Fruit fly (Drosophila melanogaster) whole organism, wandering third instar larva: Measurements from ENCODE around the gene CG10366.

Experiments
- Abd-B ChIP-seq: fragments of >200 bp; optimal IDR thresholded peaks from 2 replicates; lab custom pipeline; 2017; ENCODE audit warnings: missing biosample characterization, missing genetic modification characterization
- CG32264 ChIP-seq: fragments of 200-800 bp; sonication (Bioruptor generic); optimal IDR thresholded peaks from 2 replicates; lab custom pipeline; 2016; ENCODE audit warnings: missing biosample characterization, missing genetic modification characterization
- CG9705 ChIP-seq: fragments of 200-800 bp; sonication (Bioruptor generic); optimal IDR thresholded peaks from 2 replicates; lab custom pipeline; 2018; ENCODE audit warnings: missing biosample characterization, mild to moderate bottlenecking, missing genetic modification characterization
- CrebA ChIP-seq: fragments of 200-800 bp; sonication (Bioruptor generic); optimal IDR thresholded peaks from 2 replicates; lab custom pipeline; 2016; ENCODE audit warnings: missing biosample characterization, mild to moderate bottlenecking, missing genetic modification characterization, borderline replicate concordance
- Dfd ChIP-seq: fragments of >200 bp; optimal IDR thresholded peaks from 2 replicates; lab custom pipeline; 2017; ENCODE audit warnings: missing biosample characterization, missing genetic modification characterization
- Dif ChIP-seq: fragments of 200-275, 200-300 bp; sonication (Bioruptor generic); optimal IDR thresholded peaks from 2 replicates; lab custom pipeline; 2018; ENCODE audit warnings: missing biosample characterization, missing genetic modification characterization; ENCODE audit not compliant: partially characterized antibody
- GATAd ChIP-seq: sonication (Bioruptor generic); optimal IDR thresholded peaks from 2 replicates; lab custom pipeline; 2016; ENCODE audit warnings: missing biosample characterization, missing genetic modification characterization
- HLH106 ChIP-seq: fragments of 200-800 bp; optimal IDR thresholded peaks from 3 replicates; lab custom pipeline; 2019; ENCODE audit warnings: missing biosample characterization, mild to moderate bottlenecking, missing genetic modification characterization, moderate library complexity
- Hr78 ChIP-seq: fragments of >200 bp; optimal IDR thresholded peaks from 2 replicates; lab custom pipeline; 2017; ENCODE audit warnings: missing biosample characterization, missing genetic modification characterization
- Hr83 ChIP-seq: fragments of 200-300 bp; sonication (Bioruptor generic); optimal IDR thresholded peaks from 2 replicates; lab custom pipeline; 2016; ENCODE audit warnings: missing biosample characterization, mild to moderate bottlenecking, missing genetic modification characterization, moderate library complexity; ENCODE audit not compliant: poor library complexity, severe bottlenecking
- Jra ChIP-seq: sonication (Bioruptor generic); optimal IDR thresholded peaks from 2 replicates; lab custom pipeline; 2016; ENCODE audit warnings: missing biosample characterization, missing genetic modification characterization
- Mio ChIP-seq: sonication (Bioruptor generic); optimal IDR thresholded peaks from 2 replicates; lab custom pipeline; 2016; ENCODE audit warnings: missing biosample characterization, missing genetic modification characterization
- Myc ChIP-seq: fragments of >200 bp; optimal IDR thresholded peaks from 2 replicates; lab custom pipeline; 2017
- N ChIP-seq: fragments of >200 bp; optimal IDR thresholded peaks from 2 replicates; lab custom pipeline; 2018; ENCODE audit warnings: missing biosample characterization, missing external identifiers, missing genetic modification characterization
- OdsH ChIP-seq: fragments of 200-800 bp; sonication (Bioruptor generic); optimal IDR thresholded peaks from 2 replicates; lab custom pipeline; 2016; ENCODE audit warnings: missing biosample characterization, mild to moderate bottlenecking, missing genetic modification characterization
- Sp1 ChIP-seq: fragments of 200-800 bp; sonication (Bioruptor generic); optimal IDR thresholded peaks from 3 replicates; lab custom pipeline; 2019; ENCODE audit warnings: missing biosample characterization, mild to moderate bottlenecking, missing genetic modification characterization, moderate library complexity
- Vsx2 ChIP-seq: fragments of 200-300, 225-300 bp; sonication (Bioruptor generic); optimal IDR thresholded peaks from 2 replicates; lab custom pipeline; 2018; ENCODE audit warnings: missing biosample characterization, missing genetic modification characterization; ENCODE audit not compliant: partially characterized antibody
- br ChIP-seq: fragments of 200-800 bp; sonication (Bioruptor generic); optimal IDR thresholded peaks from 2 replicates; lab custom pipeline; 2016; ENCODE audit warnings: missing biosample characterization, missing genetic modification characterization
- brk ChIP-seq: fragments of 200-800 bp; sonication (Bioruptor generic); optimal IDR thresholded peaks from 2 replicates; lab custom pipeline; 2016; ENCODE audit warnings: missing biosample characterization, mild to moderate bottlenecking, missing genetic modification characterization
- dl ChIP-seq, 2 experiments: fragments of 175-275, 200-275 bp in 1 of 2; fragments of 200-275 bp in 1 of 2; sonication (Bioruptor generic); optimal IDR thresholded peaks; lab custom pipeline; 2018; ENCODE audit warnings: mild to moderate bottlenecking in 2 of 2, missing biosample characterization in 2 of 2, missing genetic modification characterization in 2 of 2, moderate library complexity in 2 of 2; ENCODE audit not compliant: partially characterized antibody in 2 of 2, insufficient read depth in 1 of 2
- dmrt93B ChIP-seq: fragments of 200-800 bp; sonication (Bioruptor generic); optimal IDR thresholded peaks from 2 replicates; lab custom pipeline; 2018; ENCODE audit warnings: missing biosample characterization, mild to moderate bottlenecking, missing genetic modification characterization
- dsf ChIP-seq: sonication (Bioruptor generic); optimal IDR thresholded peaks from 2 replicates; lab custom pipeline; 2016; ENCODE audit warnings: missing biosample characterization, missing genetic modification characterization, borderline replicate concordance
- ey ChIP-seq: fragments of 200-800 bp; sonication (Bioruptor generic); optimal IDR thresholded peaks from 2 replicates; lab custom pipeline; 2016; ENCODE audit warnings: missing biosample characterization, missing genetic modification characterization
- foxo ChIP-seq, 2 experiments: fragments of 200-800 bp; sonication (Bioruptor generic); optimal IDR thresholded peaks; 2 replicates in 1 of 2; 3 replicates in 1 of 2; lab custom pipeline; 2016 to 2017; ENCODE audit warnings: missing biosample characterization in 2 of 2, missing genetic modification characterization in 2 of 2
- fru ChIP-seq: fragments of 200-800 bp; sonication (Bioruptor generic); optimal IDR thresholded peaks from 3 replicates; lab custom pipeline; 2016; ENCODE audit warnings: missing biosample characterization, mild to moderate bottlenecking, missing genetic modification characterization
- h ChIP-seq: fragments of 200-800 bp; sonication (Bioruptor generic); optimal IDR thresholded peaks from 3 replicates; lab custom pipeline; 2016; ENCODE audit warnings: missing biosample characterization, mild to moderate bottlenecking, missing genetic modification characterization
- jim ChIP-seq: fragments of 175-275, 200-325 bp; sonication (Bioruptor generic); optimal IDR thresholded peaks from 2 replicates; lab custom pipeline; 2016; ENCODE audit warnings: missing biosample characterization, mild to moderate bottlenecking, missing genetic modification characterization
- lola ChIP-seq: fragments of >200 bp; optimal IDR thresholded peaks from 2 replicates; lab custom pipeline; 2017; ENCODE audit warnings: missing biosample characterization, missing genetic modification characterization
- pan ChIP-seq: fragments of >200 bp; optimal IDR thresholded peaks from 2 replicates; lab custom pipeline; 2017
- psq ChIP-seq: fragments of 200-800 bp; sonication (Bioruptor generic); optimal IDR thresholded peaks from 3 replicates; lab custom pipeline; 2017; ENCODE audit warnings: missing biosample characterization, mild to moderate bottlenecking, missing genetic modification characterization, moderate library complexity
- sage ChIP-seq: fragments of 200-800 bp; sonication (Bioruptor generic); optimal IDR thresholded peaks from 2 replicates; lab custom pipeline; 2016; ENCODE audit warnings: missing biosample characterization, mild to moderate bottlenecking, missing genetic modification characterization
- sv ChIP-seq: fragments of 200-800 bp; sonication (Bioruptor generic); optimal IDR thresholded peaks from 3 replicates; lab custom pipeline; 2016; ENCODE audit warnings: missing biosample characterization, missing genetic modification characterization
- tai ChIP-seq: sonication (Bioruptor generic); optimal IDR thresholded peaks from 2 replicates; lab custom pipeline; 2016; ENCODE audit warnings: missing biosample characterization, missing genetic modification characterization
- usp ChIP-seq: fragments of >200 bp; optimal IDR thresholded peaks from 2 replicates; lab custom pipeline; 2017; ENCODE audit warnings: missing biosample characterization, missing genetic modification characterization
- woc ChIP-seq: sonication (Bioruptor generic); optimal IDR thresholded peaks from 2 replicates; lab custom pipeline; 2016; ENCODE audit warnings: missing biosample characterization, mild to moderate bottlenecking, missing genetic modification characterization

CG10366 gene

DNA sequence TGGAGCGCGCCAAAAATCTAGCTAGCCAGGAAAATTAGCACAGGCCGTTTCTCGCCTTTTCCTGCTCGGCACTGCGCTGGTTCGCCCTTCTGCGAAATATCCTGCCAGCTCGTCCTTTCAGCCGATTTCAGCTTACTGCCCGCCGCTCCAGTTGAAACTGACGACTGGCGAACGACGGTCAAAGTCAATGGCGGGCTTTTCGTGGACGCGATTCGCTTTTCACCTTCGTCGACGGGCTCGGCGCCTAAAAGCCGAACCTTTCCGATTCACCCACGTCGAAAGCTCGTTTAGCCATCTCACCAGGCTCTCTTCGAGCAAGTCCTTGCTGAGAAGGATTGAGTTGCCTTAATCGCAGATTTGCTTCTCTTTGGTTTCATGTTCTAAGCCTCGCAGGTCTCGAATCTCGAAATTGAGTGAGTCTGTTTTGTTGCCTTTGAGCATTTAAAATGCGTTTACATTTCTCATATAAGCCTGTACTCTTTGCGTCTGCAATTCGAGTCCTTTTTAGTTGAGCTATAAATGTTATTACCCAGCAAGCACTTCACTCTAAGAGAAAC lies 21.4 kb downstream of the CG10366 start:
- TF ChIP-seq Hr78 (GFP tag; lab: Kevin White, UChicago) (no peak), CG32264 (GFP tag; lab: Kevin White, UChicago) (no peak), foxo (GFP tag; optimal IDR thresholded peaks at IDR 0.05; lab: Kevin White, UChicago) (no peak), usp (GFP tag; lab: Kevin White, UChicago) (no peak)

DNA sequence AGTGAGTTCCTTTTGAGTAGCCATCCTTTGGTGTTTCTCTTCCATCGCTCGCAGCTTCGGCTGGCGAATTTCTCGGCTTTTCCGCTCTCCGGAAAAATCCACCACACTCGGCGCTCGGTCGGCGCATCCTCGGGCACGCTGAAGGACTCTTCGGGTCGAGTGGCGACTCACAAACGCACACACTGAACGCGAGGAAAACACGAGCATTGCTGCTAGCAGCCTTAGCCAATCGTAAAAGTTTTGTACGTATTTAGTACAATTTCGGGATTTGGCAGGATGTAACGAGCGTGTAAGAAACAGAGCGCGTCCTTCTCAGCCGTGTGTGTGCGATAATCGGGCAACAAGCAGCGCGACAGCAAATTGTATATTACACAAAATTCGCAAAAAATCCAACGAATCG lies 22.3 kb downstream of the CG10366 start, which contains the start of gene CG46244:
Gene CG46244 (plus strand): TSS at position 252 of the 400 bp plus-strand sequence.
- TF ChIP-seq fru (GFP tag; lab: Kevin White, UChicago) (no peak), tai (GFP tag; lab: Kevin White, UChicago) (no peak), lola (GFP tag; lab: Kevin White, UChicago) (no peak), Dfd (GFP tag; lab: Kevin White, UChicago) (no peak), OdsH (no peak), GATAd (GFP tag; lab: Kevin White, UChicago) (no peak), Hr83 (no peak), Jra (no peak), br (no peak), Sp1 (GFP tag; lab: Kevin White, UChicago) (no peak), dmrt93B (GFP tag; lab: Kevin White, UChicago) (no peak), Myc (no peak), HLH106 (tag; lab: Kevin White, UChicago) (no peak), N (GFP tag; lab: Kevin White, UChicago) (no peak), foxo (GFP tag; optimal IDR thresholded peaks at IDR 0.05; lab: Kevin White, UChicago) (no peak), Hr78 (GFP tag; lab: Kevin White, UChicago) (no peak), pan (no peak), Abd-B (no peak), sv (GFP tag; lab: Kevin White, UChicago) (no peak)

DNA sequence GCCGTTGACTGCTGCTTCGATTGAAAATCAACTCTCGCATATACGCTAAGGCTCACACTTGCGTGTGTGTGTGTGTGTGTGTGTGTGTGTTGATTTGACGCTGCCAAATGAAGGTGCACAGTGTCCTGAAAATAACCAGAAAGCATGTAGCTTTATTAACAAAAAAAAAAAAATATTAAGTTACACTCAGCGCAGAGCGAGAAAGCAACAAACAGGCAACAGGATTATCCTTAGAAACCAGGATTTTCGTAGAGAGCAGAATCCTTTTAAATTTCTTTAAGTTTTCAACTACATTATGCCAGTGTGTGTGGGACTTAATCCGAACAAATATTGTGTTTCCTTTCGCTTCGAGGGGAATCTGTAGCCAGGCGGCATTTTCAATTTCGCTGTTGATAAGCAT lies 44.0 kb downstream of the CG10366 start:
- no peak for TF ChIP-seq Myc
- no peak for TF ChIP-seq Hr83
- no peak for TF ChIP-seq Hr78 (GFP tag; lab: Kevin White, UChicago)
- no peak for TF ChIP-seq Mio
- TF ChIP-seq CG32264 (GFP tag; lab: Kevin White, UChicago) = no peak
- no peak for TF ChIP-seq jim (GFP tag; lab: Kevin White, UChicago)
- no peak for TF ChIP-seq Vsx2 (GFP tag; lab: Kevin White, UChicago)
- no peak for TF ChIP-seq dl (GFP tag; optimal IDR thresholded peaks at IDR 0.05; lab: Kevin White, UChicago; ENCODE audit: insufficient read depth in 1 of 2, partially characterized antibody in 2 of 2)
- no peak for TF ChIP-seq ey (GFP tag; lab: Kevin White, UChicago)
- no peak for TF ChIP-seq CG9705 (GFP tag; lab: Kevin White, UChicago)
- TF ChIP-seq psq (GFP tag; lab: Kevin White, UChicago) = no peak
- TF ChIP-seq HLH106 (tag; lab: Kevin White, UChicago) = no peak
- no peak for TF ChIP-seq woc (GFP tag; lab: Kevin White, UChicago)
- TF ChIP-seq CrebA (GFP tag; lab: Kevin White, UChicago) = no peak
- no peak for TF ChIP-seq h (GFP tag; lab: Kevin White, UChicago)
- TF ChIP-seq, all 38 proteins: peak for 0

DNA sequence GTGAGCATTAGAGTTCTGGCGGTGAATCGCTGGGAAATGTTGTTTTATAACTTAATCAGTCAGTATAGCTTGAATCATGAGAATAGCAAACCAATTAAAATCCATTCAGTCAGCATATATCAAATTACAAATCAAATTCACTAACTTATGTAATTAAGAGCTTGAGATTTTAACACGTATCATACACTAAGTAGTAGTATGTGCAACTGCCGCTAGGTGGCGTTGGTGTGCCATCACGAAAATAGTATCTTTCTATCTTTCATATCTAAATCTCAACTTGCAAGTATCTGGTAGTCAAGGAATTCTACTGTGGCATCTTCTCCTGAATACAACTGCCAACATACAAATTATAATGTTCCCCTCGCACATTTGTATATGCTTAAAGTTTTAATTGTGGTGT lies 50.0 kb downstream of the CG10366 start:
- TF ChIP-seq HLH106 (tag; lab: Kevin White, UChicago) (no peak), Dif (GFP tag; lab: Kevin White, UChicago) (no peak), Jra (no peak), Sp1 (GFP tag; lab: Kevin White, UChicago) (no peak), brk (GFP tag; lab: Kevin White, UChicago) (no peak), dl (GFP tag; optimal IDR thresholded peaks at IDR 0.05; lab: Kevin White, UChicago; ENCODE audit: insufficient read depth in 1 of 2, partially characterized antibody in 2 of 2) (no peak), GATAd (GFP tag; lab: Kevin White, UChicago) (no peak), jim (GFP tag; lab: Kevin White, UChicago) (no peak), br (no peak), lola (GFP tag; lab: Kevin White, UChicago) (no peak), foxo (GFP tag; optimal IDR thresholded peaks at IDR 0.05; lab: Kevin White, UChicago) (no peak), usp (GFP tag; lab: Kevin White, UChicago) (no peak), dsf (GFP tag; lab: Kevin White, UChicago) (no peak), sage (GFP tag; lab: Kevin White, UChicago) (no peak), Abd-B (no peak), woc (GFP tag; lab: Kevin White, UChicago) (no peak), Dfd (GFP tag; lab: Kevin White, UChicago) (no peak)
